Worm (Caenorhabditis elegans): ENCODE measurements around the gene K01A6.4.

ce11 chrIV:11787793-11788192 is 47.7 kb upstream of the K01A6.4 start:
- no peak for TF ChIP-seq nhr-11 (tag; optimal IDR thresholded peaks at IDR 0.05)
- no peak for TF ChIP-seq Y22D7AL.16 (tag; optimal IDR thresholded peaks at IDR 0.05)

Measured in whole organism, late embryonic.